Fruit fly (Drosophila melanogaster): ENCODE measurements around the gene Cyp4c3.

Gene Cyp4c3

dm6 chr3R:30887711-30888549 is 5.9 kb upstream of the Cyp4c3 start (continued):
- TF ChIP-seq CG17328 (GFP tag; IDR thresholded peaks at IDR 0.05) (peak; percentile 63), CG3065 (GFP tag; optimal IDR thresholded peaks at IDR 0.05) (peak; percentile 37), GATAe (GFP tag; conservative IDR thresholded peaks at IDR 0.05) (0 out of 2 replicates have a peak, but pooled peaks have one; percentile 12), NK7.1 (GFP tag; optimal IDR thresholded peaks at IDR 0.05) (peak; percentile 7), onecut (GFP tag; IDR thresholded peaks at IDR 0.05) (peak; percentile 42), stc (GFP tag; IDR thresholded peaks at IDR 0.05) (peak; percentile 40; the same call in 1 of the 2 replicates), B-H2 (GFP tag; optimal IDR thresholded peaks at IDR 0.05) (no peak), HLHmδ (GFP tag; optimal IDR thresholded peaks at IDR 0.05) (no peak), bcd (GFP tag; optimal IDR thresholded peaks at IDR 0.05) (peak; percentile 61), CG31224 (GFP tag; IDR thresholded peaks at IDR 0.05) (peak; percentile 48; the same call in 1 of the 2 replicates), CG7745 (tag; optimal IDR thresholded peaks at IDR 0.05) (no peak), CG3407 (GFP tag; optimal IDR thresholded peaks at IDR 0.05) (peak; percentile 22), sug (tag; optimal IDR thresholded peaks at IDR 0.05) (no peak), HmgD (GFP tag; optimal IDR thresholded peaks at IDR 0.05) (no peak), CG6854 (GFP tag; optimal IDR thresholded peaks at IDR 0.05) (no peak), CG1832 (GFP tag; optimal IDR thresholded peaks at IDR 0.05) (no peak), eve (GFP tag; optimal IDR thresholded peaks at IDR 0.05) (no peak), ap (GFP tag; IDR thresholded peaks at IDR 0.05) (peak; percentile 52; the same call in 1 of the 2 replicates), Oaz (GFP tag; IDR thresholded peaks at IDR 0.05) (0 out of 2 replicates have a peak, but pooled peaks have one; percentile 39), CG8089 (GFP tag; optimal IDR thresholded peaks at IDR 0.05) (peak; percentile 47), al (GFP tag; IDR thresholded peaks at IDR 0.05) (0 out of 2 replicates have a peak, but pooled peaks have one; percentile 6), chif (GFP tag; optimal IDR thresholded peaks at IDR 0.05) (peak; percentile 33 to 60), Dfd (GFP tag; optimal IDR thresholded peaks at IDR 0.05) (no peak), ATbp (GFP tag; optimal IDR thresholded peaks at IDR 0.05) (peak; percentile 49), Drgx (GFP tag; IDR thresholded peaks at IDR 0.05) (peak; percentile 84), CG42726 (GFP tag; IDR thresholded peaks at IDR 0.05; ENCODE audit: partially characterized antibody) (no peak), jigr1 (GFP tag; IDR thresholded peaks at IDR 0.05) (peak; percentile 52; the same call in 1 of the 3 replicates), Ptx1 (GFP tag; IDR thresholded peaks at IDR 0.05) (peak; percentile 92), CG10147 (GFP tag; optimal IDR thresholded peaks at IDR 0.05) (peak; percentile 40), CG14441 (GFP tag; IDR thresholded peaks at IDR 0.05) (peak; percentile 79), Hr39 (optimal IDR thresholded peaks at IDR 0.05) (no peak), CG11560 (tag; IDR thresholded peaks at IDR 0.05) (peak; percentile 60; the same call in 1 of the 3 replicates), CG1024 (GFP tag; IDR thresholded peaks at IDR 0.05) (peak; percentile 71), CG13287 (GFP tag; IDR thresholded peaks at IDR 0.05; ENCODE audit: partially characterized antibody) (no peak), dpn (GFP tag; optimal IDR thresholded peaks at IDR 0.05) (peak; percentile 62 to 71), nom (GFP tag; optimal IDR thresholded peaks at IDR 0.05) (peak; percentile 37), sc (optimal IDR thresholded peaks at IDR 0.05) (no peak), sc (GFP tag; optimal IDR thresholded peaks at IDR 0.05) (no peak), CG1603 (tag; optimal IDR thresholded peaks at IDR 0.05) (no peak), shn (GFP tag; optimal IDR thresholded peaks at IDR 0.05) (peak; percentile 38), pros (GFP tag; optimal IDR thresholded peaks at IDR 0.05) (no peak), zfh1 (GFP tag; IDR thresholded peaks at IDR 0.05) (peak; percentile 67; the same call in 2 of the 3 replicates), CG16815 (GFP tag; optimal IDR thresholded peaks at IDR 0.05) (peak; percentile 4), Dref (GFP tag; IDR thresholded peaks at IDR 0.05) (no peak), en (GFP tag; optimal IDR thresholded peaks at IDR 0.05) (peak; percentile 23), CG4707 (GFP tag; optimal IDR thresholded peaks at IDR 0.05) (peak; percentile 38), CG14014 (GFP tag; IDR thresholded peaks at IDR 0.05) (peak; percentile 55; the same call in 1 of the 2 replicates), Sry-δ (GFP tag; optimal IDR thresholded peaks at IDR 0.05) (peak; percentile 23), CG32767 (GFP tag; IDR thresholded peaks at IDR 0.05) (0 out of 2 replicates have a peak, but pooled peaks have one; percentile 36)
